Fruit fly (Drosophila melanogaster) whole organism, wandering third instar larva: ENCODE measurements around the gene CG7988.

Source experiments
- CrebA ChIP-seq: fragments of 200-800 bp; sonication (Bioruptor generic); optimal IDR thresholded peaks from 2 replicates; lab custom pipeline; 2016; ENCODE audit warnings: missing biosample characterization, mild to moderate bottlenecking, missing genetic modification characterization, borderline replicate concordance
- Hnf4 ChIP-seq: fragments of 200-800 bp; sonication (Bioruptor generic); optimal IDR thresholded peaks from 2 replicates; lab custom pipeline; 2016; ENCODE audit warnings: missing biosample characterization, mild to moderate bottlenecking, missing genetic modification characterization
- Hr83 ChIP-seq: fragments of 200-300 bp; sonication (Bioruptor generic); optimal IDR thresholded peaks from 2 replicates; lab custom pipeline; 2016; ENCODE audit warnings: missing biosample characterization, mild to moderate bottlenecking, missing genetic modification characterization, moderate library complexity; ENCODE audit not compliant: poor library complexity, severe bottlenecking
- brk ChIP-seq: fragments of 200-800 bp; sonication (Bioruptor generic); optimal IDR thresholded peaks from 2 replicates; lab custom pipeline; 2016; ENCODE audit warnings: missing biosample characterization, mild to moderate bottlenecking, missing genetic modification characterization
- dsf ChIP-seq: sonication (Bioruptor generic); optimal IDR thresholded peaks from 2 replicates; lab custom pipeline; 2016; ENCODE audit warnings: missing biosample characterization, missing genetic modification characterization, borderline replicate concordance
- fru ChIP-seq: fragments of 200-800 bp; sonication (Bioruptor generic); optimal IDR thresholded peaks from 3 replicates; lab custom pipeline; 2016; ENCODE audit warnings: missing biosample characterization, mild to moderate bottlenecking, missing genetic modification characterization
- h ChIP-seq: fragments of 200-800 bp; sonication (Bioruptor generic); optimal IDR thresholded peaks from 3 replicates; lab custom pipeline; 2016; ENCODE audit warnings: missing biosample characterization, mild to moderate bottlenecking, missing genetic modification characterization
- lola ChIP-seq: fragments of >200 bp; optimal IDR thresholded peaks from 2 replicates; lab custom pipeline; 2017; ENCODE audit warnings: missing biosample characterization, missing genetic modification characterization
- pan ChIP-seq: fragments of >200 bp; optimal IDR thresholded peaks from 2 replicates; lab custom pipeline; 2017
- psq ChIP-seq: fragments of 200-800 bp; sonication (Bioruptor generic); optimal IDR thresholded peaks from 3 replicates; lab custom pipeline; 2017; ENCODE audit warnings: missing biosample characterization, mild to moderate bottlenecking, missing genetic modification characterization, moderate library complexity
- sv ChIP-seq: fragments of 200-800 bp; sonication (Bioruptor generic); optimal IDR thresholded peaks from 3 replicates; lab custom pipeline; 2016; ENCODE audit warnings: missing biosample characterization, missing genetic modification characterization

DNA sequence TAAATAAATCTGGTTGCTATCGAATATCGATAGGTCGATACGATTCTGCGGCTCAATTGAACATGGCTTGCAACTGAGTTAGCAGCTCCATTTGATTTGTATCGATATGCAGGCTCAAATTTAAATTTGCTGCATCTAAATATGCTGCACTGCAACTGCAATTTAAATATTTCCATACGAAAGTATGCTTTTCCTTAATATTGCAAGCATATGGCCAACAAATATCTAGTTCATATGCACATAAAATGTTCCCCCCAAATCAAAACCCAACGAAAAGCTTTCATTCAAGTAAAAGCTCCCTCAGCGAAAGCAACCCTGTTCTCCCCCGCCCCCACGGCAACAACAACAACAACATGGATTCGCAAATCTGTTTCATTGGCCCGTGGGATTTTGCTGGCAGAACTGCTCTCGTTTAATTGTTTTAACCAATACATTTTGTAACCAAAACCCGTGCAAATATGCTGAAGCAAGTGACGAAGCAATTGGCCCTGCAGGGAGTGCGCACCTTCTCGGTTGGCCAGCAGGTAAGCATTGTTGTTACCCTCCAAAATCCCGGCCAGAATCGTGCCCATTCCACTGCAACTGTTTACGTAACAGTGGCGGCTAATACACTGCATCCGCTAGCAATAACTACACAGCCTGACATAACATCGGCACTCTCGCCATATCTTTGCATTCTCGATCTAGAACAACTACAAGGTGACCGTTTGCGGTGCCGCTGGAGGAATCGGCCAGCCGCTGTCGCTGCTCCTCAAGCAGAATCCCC lies 5.9 kb downstream of the CG7988 start, which contains the start of the genes CG7168 and Mdh2:
- no peak for TF ChIP-seq sv (GFP tag; lab: Kevin White, UChicago)
- no peak for TF ChIP-seq Hr83
- TF ChIP-seq psq (GFP tag; lab: Kevin White, UChicago), result no peak
- TF ChIP-seq Hnf4, result peak; percentile 1
- no peak for TF ChIP-seq CrebA
- no peak for TF ChIP-seq lola (GFP tag; lab: Kevin White, UChicago)
- TF ChIP-seq fru (GFP tag; lab: Kevin White, UChicago), result no peak
- TF ChIP-seq h (GFP tag; lab: Kevin White, UChicago), result peak; percentile 34
- no peak for TF ChIP-seq pan
- peak; percentile 5 for TF ChIP-seq dsf (GFP tag; lab: Kevin White, UChicago)
- no peak for TF ChIP-seq brk (GFP tag; lab: Kevin White, UChicago)
